Fruit fly (Drosophila melanogaster) whole organism, adult: ENCODE measurements around the gene Ptpa.

ENCODE experiments used
- CG11617 ChIP-seq: fragments of 200-800 bp; sonication (Bioruptor generic); optimal IDR thresholded peaks from 2 replicates; lab custom pipeline; 2017; ENCODE audit warnings: mild to moderate bottlenecking, missing biosample characterization, missing genetic modification reagents, missing genetic modification characterization
- CG1620 ChIP-seq: fragments of 200-800 bp; sonication (Bioruptor generic); optimal IDR thresholded peaks from 2 replicates; lab custom pipeline; 2016; ENCODE audit warnings: missing biosample characterization, missing genetic modification characterization
- CG33017 ChIP-seq: fragments of 200-800 bp; sonication (Bioruptor generic); optimal IDR thresholded peaks from 2 replicates; lab custom pipeline; 2018; ENCODE audit warnings: missing biosample characterization, mild to moderate bottlenecking, missing genetic modification characterization, moderate library complexity
- CG5204 ChIP-seq: fragments of 200-800 bp; sonication (Bioruptor generic); optimal IDR thresholded peaks from 2 replicates; lab custom pipeline; 2016; ENCODE audit warnings: missing biosample characterization, missing genetic modification characterization
- CG7101 ChIP-seq: fragments of 200-800 bp; sonication (Bioruptor generic); optimal IDR thresholded peaks from 2 replicates; lab custom pipeline; 2018; ENCODE audit warnings: missing biosample characterization, mild to moderate bottlenecking, missing genetic modification characterization, moderate library complexity
- Clk ChIP-seq: fragments of 200-800 bp; sonication (Bioruptor generic); optimal IDR thresholded peaks from 2 replicates; lab custom pipeline; 2017; ENCODE audit warnings: missing biosample characterization, missing genetic modification characterization
- bab1 ChIP-seq: fragments of 200-800 bp; sonication (Bioruptor generic); optimal IDR thresholded peaks from 3 replicates; lab custom pipeline; 2019; ENCODE audit warnings: missing biosample characterization, mild to moderate bottlenecking, missing genetic modification characterization, moderate library complexity
- cnc ChIP-seq, 2 experiments: fragments of >200 bp; optimal IDR thresholded peaks; 2 replicates each; lab custom pipeline; 2017
- kay ChIP-seq: fragments of 200-800 bp; sonication (Bioruptor generic); peaks from one replicate; lab custom pipeline; 2016; ENCODE audit warnings: missing biosample characterization, missing genetic modification characterization, borderline replicate concordance
- pad ChIP-seq: fragments of 200-800 bp; sonication (Bioruptor generic); optimal IDR thresholded peaks from 3 replicates; lab custom pipeline; 2017; ENCODE audit warnings: missing biosample characterization, missing genetic modification characterization, mild to moderate bottlenecking, moderate library complexity, missing genetic modification reagents
- tj ChIP-seq: fragments of 200-800 bp; sonication (Bioruptor generic); optimal IDR thresholded peaks from 3 replicates; lab custom pipeline; 2017; ENCODE audit warnings: missing biosample characterization, mild to moderate bottlenecking, missing genetic modification characterization, moderate library complexity
- toe ChIP-seq: fragments of 200-800 bp; sonication (Bioruptor generic); optimal IDR thresholded peaks from 2 replicates; lab custom pipeline; 2016; ENCODE audit warnings: missing biosample characterization, missing genetic modification characterization

DNA sequence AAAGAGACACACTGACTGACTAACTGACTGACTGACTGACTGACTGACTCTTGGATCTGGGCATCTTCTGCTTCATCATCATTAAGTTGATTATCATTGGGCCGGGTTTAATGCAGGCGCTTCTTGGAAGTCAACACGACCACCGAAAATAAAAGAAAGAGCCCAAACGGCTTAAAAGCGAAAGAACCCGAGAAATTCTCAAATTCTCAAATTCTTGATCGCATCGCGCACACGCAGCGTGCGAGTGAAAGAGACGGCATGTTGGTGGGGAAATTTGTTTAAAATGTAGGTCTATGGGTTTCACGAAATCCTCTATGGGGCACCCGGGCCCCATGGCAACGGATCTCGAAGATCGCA is 30.3 kb upstream of the Ptpa start:
- TF ChIP-seq Clk (GFP tag; lab: Kevin White, UChicago), result no peak
- TF ChIP-seq bab1 (GFP tag; lab: Kevin White, UChicago), result no peak
- TF ChIP-seq CG5204 (GFP tag; lab: Kevin White, UChicago), result no peak
- no peak for TF ChIP-seq toe (GFP tag; lab: Kevin White, UChicago)
- TF ChIP-seq CG1620 (GFP tag; lab: Kevin White, UChicago), result no peak
- TF ChIP-seq kay (GFP tag; lab: Kevin White, UChicago), result no peak
- no peak for TF ChIP-seq CG11617
- no peak for TF ChIP-seq CG33017 (tag; lab: Kevin White, UChicago)
- no peak for TF ChIP-seq cnc (optimal IDR thresholded peaks at IDR 0.05; lab: Kevin White, UChicago)
- no peak for TF ChIP-seq tj (GFP tag; lab: Kevin White, UChicago)
- no peak for TF ChIP-seq pad (GFP tag; lab: Kevin White, UChicago)
- no peak for TF ChIP-seq CG7101
